Fruit fly (Drosophila melanogaster): ENCODE results near the gene CG2211.

Gene CG2211

DNA sequence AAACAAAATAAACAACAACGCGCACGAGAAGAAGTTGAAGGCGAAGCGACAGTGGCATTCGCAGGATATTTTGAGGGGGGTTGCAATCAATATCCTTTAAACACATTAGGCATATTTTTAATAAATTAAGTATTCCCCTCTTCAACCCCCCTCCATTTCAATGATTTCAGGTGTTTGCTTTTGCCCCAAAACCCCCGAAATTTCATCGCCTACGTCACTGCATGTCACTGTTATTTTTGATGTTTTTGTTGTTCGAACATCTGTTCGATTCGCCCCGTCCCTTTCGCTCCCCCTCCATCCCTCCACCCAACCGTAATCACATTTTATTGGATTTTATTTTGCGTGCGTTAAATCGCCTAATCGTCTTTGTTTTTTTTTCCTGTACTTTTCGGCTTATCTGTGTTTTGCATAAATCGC is 33.0 kb upstream of the CG2211 start (continued):
- TF ChIP-seq jigr1 (GFP tag; IDR thresholded peaks at IDR 0.05): no peak
- TF ChIP-seq chn (GFP tag; optimal IDR thresholded peaks at IDR 0.05): peak; percentile 77
- TF ChIP-seq Mes4 (GFP tag; optimal IDR thresholded peaks at IDR 0.05): peak; percentile 65
- TF ChIP-seq emc (GFP tag; optimal IDR thresholded peaks at IDR 0.05): peak; percentile 47
- TF ChIP-seq Hr51 (GFP tag; optimal IDR thresholded peaks at IDR 0.05): peak; percentile 73 to 75
- peak in 1 of 2 experiments; percentile 57 for TF ChIP-seq crp (GFP tag; optimal IDR thresholded peaks at IDR 0.05)
- TF ChIP-seq pum (GFP tag; optimal IDR thresholded peaks at IDR 0.05): peak; percentile 78
- TF ChIP-seq CG6854 (GFP tag; optimal IDR thresholded peaks at IDR 0.05): no peak
- peak; percentile 61 for TF ChIP-seq CG16863 (GFP tag; optimal IDR thresholded peaks at IDR 0.05)
- peak; percentile 31 for TF ChIP-seq mirr (GFP tag; optimal IDR thresholded peaks at IDR 0.05)
- TF ChIP-seq Six4 (GFP tag; optimal IDR thresholded peaks at IDR 0.05): peak; percentile 61
- no peak for TF ChIP-seq CTCF (GFP tag; optimal IDR thresholded peaks at IDR 0.05)
- peak; percentile 77 for TF ChIP-seq CG4730 (GFP tag; IDR thresholded peaks at IDR 0.05)
- TF ChIP-seq CG6654 (GFP tag; optimal IDR thresholded peaks at IDR 0.05): peak; percentile 27
- TF ChIP-seq CG12391 (tag; optimal IDR thresholded peaks at IDR 0.05): peak; percentile 69
- peak; percentile 78 for TF ChIP-seq Oli (tag; optimal IDR thresholded peaks at IDR 0.05)
- peak; percentile 90 for TF ChIP-seq ranshi (GFP tag; IDR thresholded peaks at IDR 0.05)
- peak; percentile 24 for TF ChIP-seq odd (GFP tag; optimal IDR thresholded peaks at IDR 0.05)
- TF ChIP-seq croc (GFP tag; conservative IDR thresholded peaks at IDR 0.05): peak; percentile 79
- TF ChIP-seq Bteb2 (GFP tag; optimal IDR thresholded peaks at IDR 0.05): peak; percentile 35
- TF ChIP-seq abd-A (tag; optimal IDR thresholded peaks at IDR 0.05): peak; percentile 85
- peak; percentile 42 for TF ChIP-seq CG10274 (GFP tag; optimal IDR thresholded peaks at IDR 0.05)
- peak; percentile 60 for TF ChIP-seq CG2202 (tag; optimal IDR thresholded peaks at IDR 0.05)
- 0 out of 3 replicates have a peak, but pooled peaks have one; percentile 34 for TF ChIP-seq zen2 (GFP tag; IDR thresholded peaks at IDR 0.05; ENCODE audit: partially characterized antibody)
- no peak for TF ChIP-seq sima (GFP tag; optimal IDR thresholded peaks at IDR 0.05)
- TF ChIP-seq HHEX (GFP tag; optimal IDR thresholded peaks at IDR 0.05): peak; percentile 82
- peak; percentile 70 for TF ChIP-seq CG3281 (GFP tag; optimal IDR thresholded peaks at IDR 0.05)
- TF ChIP-seq CG31224 (GFP tag; IDR thresholded peaks at IDR 0.05): peak; percentile 74
- peak; percentile 77 for TF ChIP-seq CG14667 (GFP tag; IDR thresholded peaks at IDR 0.05)
- peak; percentile 66 for TF ChIP-seq CG7786 (GFP tag; optimal IDR thresholded peaks at IDR 0.05)
- TF ChIP-seq ro (GFP tag; IDR thresholded peaks at IDR 0.05): peak; percentile 51
- peak; percentile 77 for TF ChIP-seq Fer1 (GFP tag; optimal IDR thresholded peaks at IDR 0.05)
- TF ChIP-seq ssp (GFP tag; IDR thresholded peaks at IDR 0.05): peak; percentile 64
- TF ChIP-seq Fer3 (tag; optimal IDR thresholded peaks at IDR 0.05): peak; percentile 72
- peak in 1 of 2 experiments; percentile 78 for TF ChIP-seq bsh (GFP tag; optimal IDR thresholded peaks at IDR 0.05)
- peak; percentile 75 for TF ChIP-seq seq (GFP tag; IDR thresholded peaks at IDR 0.05)
- peak; percentile 21 to 80 for TF ChIP-seq tll (GFP tag; optimal IDR thresholded peaks at IDR 0.05)
- no peak for TF ChIP-seq dimm (GFP tag; IDR thresholded peaks at IDR 0.05)
- TF ChIP-seq Dbx (GFP tag; IDR thresholded peaks at IDR 0.05): peak; percentile 84
- TF ChIP-seq chinmo (GFP tag; IDR thresholded peaks at IDR 0.05; ENCODE audit: partially characterized antibody): peak; percentile 94
- peak; percentile 54 for TF ChIP-seq tio (GFP tag; optimal IDR thresholded peaks at IDR 0.05)
- peak; percentile 83 for TF ChIP-seq CG2678 (tag; optimal IDR thresholded peaks at IDR 0.05)
- peak; percentile 68 for TF ChIP-seq btn (GFP tag; optimal IDR thresholded peaks at IDR 0.05)
- no peak for TF ChIP-seq CG14860 (GFP tag; IDR thresholded peaks at IDR 0.05; ENCODE audit: partially characterized antibody)
- TF ChIP-seq lbe (GFP tag; optimal IDR thresholded peaks at IDR 0.05): peak; percentile 74
- TF ChIP-seq fu2 (GFP tag; optimal IDR thresholded peaks at IDR 0.05): no peak
- TF ChIP-seq prd (optimal IDR thresholded peaks at IDR 0.05): no peak
- peak; percentile 98 for TF ChIP-seq prd (GFP tag; IDR thresholded peaks at IDR 0.05)
- TF ChIP-seq tgo (GFP tag; IDR thresholded peaks at IDR 0.05): peak; percentile 79
- TF ChIP-seq CG4404 (GFP tag; IDR thresholded peaks at IDR 0.05): peak; percentile 97
- peak; percentile 51 for TF ChIP-seq Drgx (GFP tag; IDR thresholded peaks at IDR 0.05)

All from whole organism, embryonic.